Worm (Caenorhabditis elegans) whole organism, L1 larva: Measurements from ENCODE around the gene C06C6.9.

Experiments
- jun-1 ChIP-seq: fragments of 150-350 bp; optimal IDR thresholded peaks from 2 replicates; lab custom pipeline; 2014; ENCODE audit warnings: missing biosample characterization, missing genetic modification reagents, missing genetic modification characterization
- lin-15B ChIP-seq: fragments of 150-350 bp; sonication (generic microtip); optimal IDR thresholded peaks from 3 replicates; lab custom pipeline; 2014; ENCODE audit warnings: missing biosample characterization, missing genetic modification characterization
- skn-1 ChIP-seq: fragments of 150-350 bp; optimal IDR thresholded peaks from 2 replicates; lab custom pipeline; 2014; ENCODE audit warnings: missing biosample characterization, missing genetic modification characterization
- unc-86 ChIP-seq: sonication (generic microtip); optimal IDR thresholded peaks from 2 replicates; lab custom pipeline; 2016; ENCODE audit warnings: missing genetic modification characterization, missing compliant biosample characterization

- TF ChIP-seq unc-86 (tag; lab: Kevin White, UChicago) (no peak), jun-1 (tag; lab: Kevin White, UChicago) (no peak), skn-1 (tag; lab: Kevin White, UChicago) (no peak), lin-15B (no peak)
Observed at ce11 chrV:16024917-16025316, 28.4 kb upstream of the C06C6.9 start.
